Fruit fly (Drosophila melanogaster): ENCODE measurements around the gene Coa7.

DNA sequence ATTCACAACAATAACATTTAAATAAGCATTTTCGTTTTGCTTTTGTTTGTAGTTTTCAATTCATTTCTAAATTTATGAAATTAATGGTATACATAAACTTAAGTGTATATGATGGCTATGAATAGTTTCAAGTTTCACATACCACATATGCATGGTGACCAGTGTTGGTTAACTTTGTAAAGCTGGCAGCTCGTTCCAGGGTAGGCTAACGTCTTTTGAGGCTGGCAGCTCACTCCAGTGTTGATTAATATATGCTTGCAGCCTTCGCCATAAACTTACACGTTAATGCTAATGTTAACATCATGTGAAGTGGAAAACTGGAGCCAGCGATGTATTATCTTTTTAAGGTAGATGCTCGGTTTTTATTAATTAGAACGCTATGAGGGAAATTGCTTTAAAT, 31.8 kb upstream of the Coa7 start:
- no peak for TF ChIP-seq fd102C (GFP tag; optimal IDR thresholded peaks at IDR 0.05)
- no peak for TF ChIP-seq GATAe (GFP tag; conservative IDR thresholded peaks at IDR 0.05)
- TF ChIP-seq CG2116 (GFP tag; optimal IDR thresholded peaks at IDR 0.05), result no peak
- no peak for TF ChIP-seq al (GFP tag; IDR thresholded peaks at IDR 0.05)

All from whole organism, embryonic.